Fruit fly (Drosophila melanogaster): ENCODE results near the gene CG13653.

- TF ChIP-seq acj6 (GFP tag; optimal IDR thresholded peaks at IDR 0.05) (peak; percentile 88), CG8632 (GFP tag; optimal IDR thresholded peaks at IDR 0.05) (peak; percentile 77), Hr39 (GFP tag; optimal IDR thresholded peaks at IDR 0.05) (peak; percentile 85), Eip78C (GFP tag) (peak; percentile 56), OdsH (GFP tag; optimal IDR thresholded peaks at IDR 0.05) (peak; percentile 82), CG10631 (GFP tag; optimal IDR thresholded peaks at IDR 0.05) (peak; percentile 70), CG6808 (GFP tag; optimal IDR thresholded peaks at IDR 0.05) (peak; percentile 69), CG34406 (GFP tag; optimal IDR thresholded peaks at IDR 0.05) (peak; percentile 84)
Observed at dm6 chr3R:25178521-25178920, 16.8 kb upstream of the CG13653 start.

Measured in whole organism, prepupa.